Fruit fly (Drosophila melanogaster) whole organism, embryonic: ENCODE measurements around the gene Sk2.

Source experiments
- Aef1 ChIP-seq: fragments of 200-800 bp; sonication (Bioruptor generic); IDR thresholded peaks from 3 replicates; pipeline ENCODE4 v1.3.6; 2022; ENCODE audit warnings: missing biosample characterization, missing genetic modification characterization
- C15 ChIP-seq: fragments of 200-800 bp; sonication (Bioruptor generic); IDR thresholded peaks from 3 replicates; pipeline ENCODE4 v1.3.6; 2022; ENCODE audit warnings: missing biosample characterization, missing genetic modification characterization
- CG10147 ChIP-seq: fragments of 200-800 bp; sonication (Bioruptor generic); optimal IDR thresholded peaks from 2 replicates; lab custom pipeline; 2019; ENCODE audit warnings: missing biosample characterization, mild to moderate bottlenecking, missing genetic modification characterization, moderate library complexity
- CG10321 ChIP-seq: fragments of 200-800 bp; sonication (Bioruptor generic); IDR thresholded peaks from 2 replicates; pipeline ENCODE4 v1.3.6; 2022; ENCODE audit warnings: missing biosample characterization, missing genetic modification characterization
- CG10366 ChIP-seq: fragments of 200-800 bp; sonication (Bioruptor generic); IDR thresholded peaks from 2 replicates; pipeline ENCODE4 v1.3.6; 2022; ENCODE audit warnings: missing biosample characterization, missing genetic modification characterization
- CG11504 ChIP-seq: fragments of 200-800 bp; sonication (Bioruptor generic); optimal IDR thresholded peaks from 3 replicates; lab custom pipeline; 2019; ENCODE audit warnings: missing biosample characterization, mild to moderate bottlenecking, missing genetic modification characterization, moderate library complexity
- CG15269 ChIP-seq: fragments of 200-800 bp; sonication (Bioruptor generic); optimal IDR thresholded peaks from 2 replicates; lab custom pipeline; 2018; ENCODE audit warnings: missing biosample characterization, mild to moderate bottlenecking, missing genetic modification characterization, moderate library complexity
- CG1603 ChIP-seq: fragments of 200-800 bp; sonication (Bioruptor generic); optimal IDR thresholded peaks from 2 replicates; lab custom pipeline; 2019; ENCODE audit warnings: missing biosample characterization, mild to moderate bottlenecking, missing genetic modification characterization, moderate library complexity
- CG16813 ChIP-seq: fragments of 200-800 bp; sonication (Bioruptor generic); IDR thresholded peaks from 3 replicates; pipeline ENCODE4 v1.3.6; 2022; ENCODE audit warnings: missing biosample characterization, missing genetic modification characterization; ENCODE audit not compliant: partially characterized antibody
- CG17829 ChIP-seq: fragments of 200-800 bp; optimal IDR thresholded peaks from 2 replicates; lab custom pipeline; 2019; ENCODE audit warnings: missing biosample characterization, mild to moderate bottlenecking, missing genetic modification characterization, moderate library complexity
- CG18476 ChIP-seq: fragments of 200-800 bp; sonication (Bioruptor generic); optimal IDR thresholded peaks from 2 replicates; lab custom pipeline; 2016; ENCODE audit warnings: missing biosample characterization, mild to moderate bottlenecking, missing genetic modification characterization
- CG30020 ChIP-seq: fragments of 200-800 bp; optimal IDR thresholded peaks from 2 replicates; lab custom pipeline; 2019; ENCODE audit warnings: missing biosample characterization, mild to moderate bottlenecking, missing genetic modification characterization, moderate library complexity
- CG34422 ChIP-seq: fragments of 200-800 bp; sonication (Bioruptor generic); IDR thresholded peaks from 3 replicates; pipeline ENCODE4 v1.3.6; 2022; ENCODE audit warnings: missing biosample characterization, missing genetic modification characterization
- CG4424 ChIP-seq: fragments of 200-800 bp; sonication (Bioruptor generic); optimal IDR thresholded peaks from 3 replicates; lab custom pipeline; 2016; ENCODE audit warnings: missing biosample characterization, missing genetic modification characterization
- CG4707 ChIP-seq: fragments of 200-800 bp; sonication (Bioruptor generic); optimal IDR thresholded peaks from 2 replicates; lab custom pipeline; 2018; ENCODE audit warnings: missing biosample characterization, mild to moderate bottlenecking, missing genetic modification characterization, moderate library complexity
- CG6765 ChIP-seq: fragments of 200-800 bp; sonication (Bioruptor generic); optimal IDR thresholded peaks from 3 replicates; lab custom pipeline; 2017; ENCODE audit warnings: missing biosample characterization, mild to moderate bottlenecking, missing genetic modification characterization
- CG7928 ChIP-seq: fragments of 200-800 bp; sonication (Bioruptor generic); optimal IDR thresholded peaks from 2 replicates; lab custom pipeline; 2017; ENCODE audit warnings: missing biosample characterization, mild to moderate bottlenecking, missing genetic modification characterization
- Chrac-16 ChIP-seq: fragments of 200-800 bp; sonication (Bioruptor generic); optimal IDR thresholded peaks from 3 replicates; lab custom pipeline; 2016; ENCODE audit warnings: missing biosample characterization, missing genetic modification characterization
- Dad ChIP-seq: fragments of 200-800 bp; sonication (Bioruptor generic); optimal IDR thresholded peaks from 3 replicates; lab custom pipeline; 2016; ENCODE audit warnings: missing biosample characterization, missing genetic modification characterization
- Dip2 ChIP-seq: fragments of 200-800 bp; sonication (Bioruptor generic); IDR thresholded peaks from 2 replicates; pipeline ENCODE4 v1.3.6; 2022; ENCODE audit warnings: missing biosample characterization, missing genetic modification characterization
- Doc2 ChIP-seq: fragments of 200-800 bp; sonication (Bioruptor generic); IDR thresholded peaks from 2 replicates; pipeline ENCODE4 v1.3.6; 2022; ENCODE audit warnings: missing biosample characterization, missing genetic modification characterization
- Doc3 ChIP-seq: fragments of 200-800 bp; sonication (Bioruptor generic); IDR thresholded peaks from 3 replicates; pipeline ENCODE4 v1.3.6; 2022; ENCODE audit warnings: missing biosample characterization, missing genetic modification characterization; ENCODE audit not compliant: partially characterized antibody
- E2f2 ChIP-seq: fragments of 200-800 bp; sonication (Bioruptor generic); IDR thresholded peaks from 2 replicates; pipeline ENCODE4 v1.3.6; 2022; ENCODE audit warnings: missing biosample characterization, missing genetic modification characterization
- Elba2 ChIP-seq: fragments of 200-800 bp; sonication (Bioruptor generic); optimal IDR thresholded peaks from 3 replicates; lab custom pipeline; 2016; ENCODE audit warnings: missing biosample characterization, missing genetic modification characterization
- Ets65A ChIP-seq: fragments of 200-800 bp; sonication (Bioruptor generic); peaks from one replicate; lab custom pipeline; 2016; ENCODE audit warnings: missing biosample characterization, missing genetic modification characterization
- HHEX ChIP-seq: fragments of 200-800 bp; sonication (Bioruptor generic); optimal IDR thresholded peaks from 3 replicates; lab custom pipeline; 2017; ENCODE audit warnings: missing biosample characterization, mild to moderate bottlenecking, missing genetic modification characterization, missing genetic modification reagents
- Lhr ChIP-seq: fragments of 200-800 bp; sonication (Bioruptor generic); optimal IDR thresholded peaks from 3 replicates; lab custom pipeline; 2017; ENCODE audit warnings: mild to moderate bottlenecking, missing biosample characterization, missing genetic modification reagents, missing genetic modification characterization
- MTF-1 ChIP-seq: fragments of 200-800 bp; sonication (Bioruptor generic); optimal IDR thresholded peaks from 2 replicates; lab custom pipeline; 2018; ENCODE audit warnings: missing biosample characterization, mild to moderate bottlenecking, missing genetic modification characterization, borderline replicate concordance
- Meics ChIP-seq: fragments of 200-800 bp; sonication (Bioruptor generic); optimal IDR thresholded peaks from 2 replicates; lab custom pipeline; 2017; ENCODE audit warnings: missing biosample characterization, mild to moderate bottlenecking, missing genetic modification characterization
- Rx ChIP-seq: fragments of 200-800 bp; sonication (Bioruptor generic); IDR thresholded peaks from 2 replicates; pipeline ENCODE4 v1.3.6; 2022; ENCODE audit warnings: missing biosample characterization, missing genetic modification characterization
- ab ChIP-seq: fragments of 200-800 bp; sonication (Bioruptor generic); optimal IDR thresholded peaks from 2 replicates; lab custom pipeline; 2016; ENCODE audit warnings: missing biosample characterization, missing genetic modification characterization
- cad ChIP-seq: fragments of >200 bp; optimal IDR thresholded peaks from 2 replicates; lab custom pipeline; 2017; ENCODE audit warnings: missing biosample characterization, missing genetic modification characterization
- chif ChIP-seq, 2 experiments: fragments of 200-800 bp; sonication (Bioruptor generic); optimal IDR thresholded peaks; 3 replicates each; lab custom pipeline; 2016; ENCODE audit warnings: missing biosample characterization in 2 of 2, missing genetic modification characterization in 2 of 2
- chm ChIP-seq: fragments of 200-800 bp; sonication (Bioruptor generic); IDR thresholded peaks from 2 replicates; pipeline ENCODE4 v1.3.6; 2022; ENCODE audit warnings: missing biosample characterization, missing genetic modification characterization
- crp ChIP-seq, 2 experiments: fragments of 200-800 bp; sonication (Bioruptor generic); optimal IDR thresholded peaks; 2 replicates in 1 of 2; 3 replicates in 1 of 2; lab custom pipeline; 2017; ENCODE audit warnings: missing biosample characterization in 2 of 2, missing genetic modification characterization in 2 of 2, mild to moderate bottlenecking in 1 of 2, moderate library complexity in 1 of 2
- disco-r ChIP-seq: fragments of 200-800 bp; sonication (Bioruptor generic); optimal IDR thresholded peaks from 2 replicates; lab custom pipeline; 2016; ENCODE audit warnings: missing biosample characterization, missing genetic modification characterization
- dmrt99B ChIP-seq: fragments of 200-800 bp; sonication (Bioruptor generic); optimal IDR thresholded peaks from 2 replicates; lab custom pipeline; 2018; ENCODE audit warnings: missing biosample characterization, mild to moderate bottlenecking, missing genetic modification characterization, moderate library complexity
- dpn ChIP-seq, 2 experiments: fragments of 200-800 bp; sonication (Bioruptor generic); optimal IDR thresholded peaks; 3 replicates each; lab custom pipeline; 2016; ENCODE audit warnings: missing biosample characterization in 2 of 2, missing genetic modification characterization in 2 of 2
- fd64A ChIP-seq: fragments of 200-800 bp; sonication (Bioruptor generic); optimal IDR thresholded peaks from 3 replicates; lab custom pipeline; 2018; ENCODE audit warnings: missing biosample characterization, mild to moderate bottlenecking, missing genetic modification characterization
- gce ChIP-seq: fragments of 200-800 bp; sonication (Bioruptor generic); IDR thresholded peaks from 3 replicates; pipeline ENCODE4 v1.3.6; 2022; ENCODE audit warnings: missing biosample characterization, missing genetic modification characterization
- gsb-n ChIP-seq: fragments of 200-800 bp; sonication (Bioruptor generic); optimal IDR thresholded peaks from 3 replicates; lab custom pipeline; 2018; ENCODE audit warnings: missing biosample characterization, mild to moderate bottlenecking, missing genetic modification characterization
- hbn ChIP-seq: fragments of 200-800 bp; sonication (Bioruptor generic); IDR thresholded peaks from 2 replicates; pipeline ENCODE4 v1.3.6; 2022; ENCODE audit warnings: missing biosample characterization, missing genetic modification characterization; ENCODE audit not compliant: partially characterized antibody
- hth ChIP-seq: fragments of >200 bp; optimal IDR thresholded peaks from 2 replicates; lab custom pipeline; 2017; ENCODE audit warnings: inconsistent platforms
- inv ChIP-seq: fragments of 200-800 bp; sonication (Bioruptor generic); IDR thresholded peaks from 2 replicates; pipeline ENCODE4 v1.3.6; 2022; ENCODE audit warnings: missing biosample characterization, missing genetic modification characterization; ENCODE audit not compliant: partially characterized antibody
- jumu ChIP-seq: fragments of 200-800 bp; sonication (Bioruptor generic); optimal IDR thresholded peaks from 3 replicates; lab custom pipeline; 2016; ENCODE audit warnings: missing biosample characterization, missing genetic modification characterization
- org-1 ChIP-seq: fragments of 200-800 bp; sonication (Bioruptor generic); optimal IDR thresholded peaks from 2 replicates; lab custom pipeline; 2017; ENCODE audit warnings: missing biosample characterization, missing genetic modification characterization
- sna ChIP-seq: fragments of 200-800 bp; sonication (Bioruptor generic); IDR thresholded peaks from 2 replicates; pipeline ENCODE4 v1.3.6; 2022; ENCODE audit warnings: missing biosample characterization, missing genetic modification characterization; ENCODE audit not compliant: partially characterized antibody
- tgo ChIP-seq: fragments of 200-800 bp; sonication (Bioruptor generic); IDR thresholded peaks from 3 replicates; pipeline ENCODE4 v1.3.6; 2022; ENCODE audit warnings: missing biosample characterization, missing genetic modification characterization

The Sk2 gene

dm6 chr3L:3070274-3071204 is 23.7 kb downstream of the Sk2 start, which contains the start of the genes CG32486 and PAN3 (continued):
- TF ChIP-seq MTF-1 (GFP tag; lab: Kevin White, UChicago), result peak; percentile 77
- peak; percentile 51 for TF ChIP-seq CG10147 (GFP tag; lab: Kevin White, UChicago)
- no peak for TF ChIP-seq hth (lab: Kevin White, UChicago)
- peak; percentile 42 for TF ChIP-seq CG4424
- no peak; the same call in 1 of the 2 replicates for TF ChIP-seq CG10366 (GFP tag; lab: Robert Waterston, UW)
- peak; percentile 47 for TF ChIP-seq HHEX (GFP tag; lab: Kevin White, UChicago)
- peak; percentile 4 for TF ChIP-seq dmrt99B (tag; lab: Kevin White, UChicago)
- no peak for TF ChIP-seq Chrac-16
- TF ChIP-seq hbn, result peak; percentile 69
- TF ChIP-seq chif (GFP tag; optimal IDR thresholded peaks at IDR 0.05; lab: Kevin White, UChicago), result no peak
- TF ChIP-seq jumu (GFP tag; lab: Kevin White, UChicago), result no peak
- TF ChIP-seq CG18476 (GFP tag; lab: Kevin White, UChicago), result no peak
- peak; percentile 1 for TF ChIP-seq Elba2 (GFP tag; lab: Kevin White, UChicago)
- TF ChIP-seq CG11504 (tag; lab: Kevin White, UChicago), result peak; percentile 61
- TF ChIP-seq Doc2, result no peak
- TF ChIP-seq E2f2 (GFP tag; lab: Robert Waterston, UW), result peak; percentile 42; the same call in 1 of the 2 replicates
- TF ChIP-seq disco-r, result peak; percentile 6
- peak; percentile 33 for TF ChIP-seq Meics
- peak; percentile 21 to 46 for TF ChIP-seq dpn (GFP tag; optimal IDR thresholded peaks at IDR 0.05; lab: Kevin White, UChicago)
- peak; percentile 76; the same call in 1 of the 2 replicates for TF ChIP-seq sna (GFP tag; lab: Robert Waterston, UW)
- TF ChIP-seq CG16813 (GFP tag; lab: Robert Waterston, UW), result peak; percentile 90
- TF ChIP-seq inv (GFP tag; lab: Robert Waterston, UW), result peak; percentile 85
- no peak for TF ChIP-seq CG4707 (GFP tag; lab: Kevin White, UChicago)
- no peak for TF ChIP-seq org-1 (GFP tag; lab: Kevin White, UChicago)
- TF ChIP-seq CG7928 (GFP tag; lab: Kevin White, UChicago), result peak; percentile 94
- TF ChIP-seq chm (GFP tag; lab: Robert Waterston, UW), result peak; percentile 92
- TF ChIP-seq Aef1, result no peak
- TF ChIP-seq CG17829 (tag; lab: Kevin White, UChicago), result peak; percentile 71
- peak; percentile 81 for TF ChIP-seq ab (GFP tag; lab: Kevin White, UChicago)
- TF ChIP-seq tgo (GFP tag; lab: Robert Waterston, UW), result no peak
- TF ChIP-seq fd64A (GFP tag; lab: Kevin White, UChicago), result no peak
- peak; percentile 64 for TF ChIP-seq Doc3 (GFP tag; lab: Robert Waterston, UW)
- no peak for TF ChIP-seq Dip2 (GFP tag; lab: Robert Waterston, UW)
- TF ChIP-seq C15 (GFP tag; lab: Robert Waterston, UW), result no peak
- peak; percentile 53 for TF ChIP-seq CG1603 (tag; lab: Kevin White, UChicago)
- peak; percentile 94 for TF ChIP-seq Lhr (GFP tag; lab: Kevin White, UChicago)
- no peak for TF ChIP-seq CG15269 (tag; lab: Kevin White, UChicago)
- peak; percentile 87 for TF ChIP-seq CG34422 (GFP tag; lab: Robert Waterston, UW)
- TF ChIP-seq CG6765 (GFP tag; lab: Kevin White, UChicago), result peak; percentile 25
- peak; percentile 86 for TF ChIP-seq CG10321 (GFP tag; lab: Robert Waterston, UW)
- peak; percentile 40 for TF ChIP-seq cad (GFP tag; lab: Kevin White, UChicago)
- TF ChIP-seq Dad, result peak; percentile 47
- peak; percentile 52; the same call in 1 of the 3 replicates for TF ChIP-seq gce
- TF ChIP-seq gsb-n (tag; lab: Kevin White, UChicago), result peak; percentile 38
- TF ChIP-seq Rx, result 0 out of 2 replicates have a peak, but pooled peaks have one; percentile 33
- TF ChIP-seq crp (GFP tag; optimal IDR thresholded peaks at IDR 0.05; lab: Kevin White, UChicago), result peak in 1 of 2 experiments; percentile 54
- peak; percentile 89 for TF ChIP-seq Ets65A (GFP tag; lab: Kevin White, UChicago)
- TF ChIP-seq CG30020 (tag; lab: Kevin White, UChicago), result peak; percentile 67
